Worm (Caenorhabditis elegans): ENCODE results near the gene F11G11.4.

Gene F11G11.4

DNA sequence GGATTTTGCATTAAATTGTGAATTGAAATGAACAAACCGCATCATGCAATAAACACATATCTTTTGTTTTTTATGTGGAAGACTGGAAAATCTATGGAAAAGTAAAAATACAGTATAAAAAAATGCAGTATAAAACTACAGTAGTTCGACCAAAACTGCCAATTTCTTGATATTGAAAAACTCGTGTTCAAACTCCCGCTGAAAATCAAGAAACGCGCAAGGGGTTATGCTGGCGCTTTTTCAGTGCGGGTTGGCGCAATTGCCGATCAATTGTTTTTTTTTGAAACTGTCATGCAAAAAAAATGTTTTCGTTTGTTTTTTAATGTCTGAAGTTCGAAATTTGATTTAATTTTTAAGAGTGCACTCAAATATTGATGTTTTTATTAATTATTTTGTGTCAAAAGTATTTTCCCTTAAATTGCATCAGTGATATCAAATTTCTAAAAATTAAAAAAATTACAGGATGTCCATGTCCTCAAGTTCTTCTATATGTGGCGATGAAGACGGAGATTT lies 8.7 kb upstream of the F11G11.4 start, which contains the start of gene dnj-9 (continued):
- no peak for TF ChIP-seq Y105C5A.15 (GFP tag; IDR thresholded peaks at IDR 0.05)
- no peak for TF ChIP-seq lim-7 (GFP tag; IDR thresholded peaks at IDR 0.05)
- peak; percentile 80 for TF ChIP-seq php-3 (GFP tag; IDR thresholded peaks at IDR 0.05)
- TF ChIP-seq lin-29 (GFP tag; IDR thresholded peaks at IDR 0.05), result peak; percentile 87
- TF ChIP-seq hmg-1.1 (GFP tag; IDR thresholded peaks at IDR 0.05), result peak; percentile 92
- TF ChIP-seq egl-43 (GFP tag; IDR thresholded peaks at IDR 0.05), result peak; percentile 77
- TF ChIP-seq ZK337.2 (GFP tag; IDR thresholded peaks at IDR 0.05), result peak; percentile 56; the same call in 1 of the 2 replicates
- TF ChIP-seq nhr-25 (tag; optimal IDR thresholded peaks at IDR 0.05; ENCODE audit: borderline replicate concordance, insufficient read depth), result peak; percentile 88
- TF ChIP-seq ces-1 (GFP tag; optimal IDR thresholded peaks at IDR 0.05), result peak; percentile 52
- no peak for TF ChIP-seq ceh-82 (tag; optimal IDR thresholded peaks at IDR 0.05)
- TF ChIP-seq ctbp-1 (GFP tag; IDR thresholded peaks at IDR 0.05), result peak; percentile 88
- TF ChIP-seq madf-5 (GFP tag; IDR thresholded peaks at IDR 0.05), result no peak
- peak; percentile 94 for TF ChIP-seq zfp-3 (GFP tag; conservative IDR thresholded peaks at IDR 0.05)
- TF ChIP-seq aha-1 (tag), result peak; percentile 99
- TF ChIP-seq spr-1 (tag; optimal IDR thresholded peaks at IDR 0.05), result peak; percentile 94
- peak; percentile 92 for TF ChIP-seq spr-3 (GFP tag; optimal IDR thresholded peaks at IDR 0.05)
- TF ChIP-seq zfp-2 (tag; optimal IDR thresholded peaks at IDR 0.05), result peak; percentile 65
- peak; percentile 19 for TF ChIP-seq snpc-4 (tag; optimal IDR thresholded peaks at IDR 0.05)
- peak; percentile 89 for TF ChIP-seq pha-4 (GFP tag; IDR thresholded peaks at IDR 0.05)
- peak; percentile 94 for TF ChIP-seq pha-4 (tag; optimal IDR thresholded peaks at IDR 0.05)
- TF ChIP-seq set-16 (GFP tag; IDR thresholded peaks at IDR 0.05), result no peak
- peak; percentile 98 for TF ChIP-seq dve-1 (tag; optimal IDR thresholded peaks at IDR 0.05; ENCODE audit: insufficient read depth)
- TF ChIP-seq ceh-62 (tag; optimal IDR thresholded peaks at IDR 0.05), result no peak
- no peak for TF ChIP-seq nhr-41 (GFP tag; IDR thresholded peaks at IDR 0.05)
- peak; percentile 90 for TF ChIP-seq dmd-9 (GFP tag; IDR thresholded peaks at IDR 0.05)
- no peak for TF ChIP-seq R02D3.7 (tag; optimal IDR thresholded peaks at IDR 0.05)
- peak; percentile 81 for TF ChIP-seq lin-13 (GFP tag; optimal IDR thresholded peaks at IDR 0.05)
- TF ChIP-seq lsy-2 (tag; optimal IDR thresholded peaks at IDR 0.05), result peak; percentile 68 to 96
- TF ChIP-seq mdt-29 (GFP tag; IDR thresholded peaks at IDR 0.05), result peak; percentile 79; the same call in 1 of the 2 replicates
- TF ChIP-seq cey-2 (tag; optimal IDR thresholded peaks at IDR 0.05; ENCODE audit: borderline replicate concordance, insufficient read depth), result no peak
- peak; percentile 50 for TF ChIP-seq lin-15B (tag; optimal IDR thresholded peaks at IDR 0.05)
- peak; percentile 91 for TF ChIP-seq saeg-2 (GFP tag; IDR thresholded peaks at IDR 0.05)
- peak; percentile 69 for TF ChIP-seq jun-1 (tag; optimal IDR thresholded peaks at IDR 0.05)
- TF ChIP-seq hlh-11 (tag; optimal IDR thresholded peaks at IDR 0.05), result peak; percentile 92
- no peak for TF ChIP-seq pqm-1 (tag; optimal IDR thresholded peaks at IDR 0.05)
- TF ChIP-seq mep-1 (tag; optimal IDR thresholded peaks at IDR 0.05), result peak; percentile 96
- peak; percentile 62 for TF ChIP-seq ceh-32 (tag; optimal IDR thresholded peaks at IDR 0.05; ENCODE audit: poor library complexity)
- no peak for TF ChIP-seq nhr-10 (tag; optimal IDR thresholded peaks at IDR 0.05)
- peak; percentile 89 for TF ChIP-seq lin-1 (GFP tag; IDR thresholded peaks at IDR 0.05)
- peak; percentile 93 for TF ChIP-seq nhr-77 (tag; optimal IDR thresholded peaks at IDR 0.05)
- TF ChIP-seq Y75B8A.6 (GFP tag; IDR thresholded peaks at IDR 0.05), result no peak
- TF ChIP-seq tra-1 (GFP tag; IDR thresholded peaks at IDR 0.05), result peak; percentile 86; the same call in 1 of the 2 replicates
- no peak for TF ChIP-seq D1046.2 (GFP tag; IDR thresholded peaks at IDR 0.05)
- peak in 1 of 2 experiments; percentile 51 for TF ChIP-seq mdl-1 (tag; optimal IDR thresholded peaks at IDR 0.05)
- peak; percentile 100 for TF ChIP-seq dpl-1 (GFP tag; optimal IDR thresholded peaks at IDR 0.05)
- TF ChIP-seq madf-9 (GFP tag; conservative IDR thresholded peaks at IDR 0.05), result peak; percentile 63
- no peak for TF ChIP-seq skn-1 (tag; optimal IDR thresholded peaks at IDR 0.05)
- peak; percentile 52 for TF ChIP-seq unc-130 (GFP tag; optimal IDR thresholded peaks at IDR 0.05)
- TF ChIP-seq mes-2 (tag; optimal IDR thresholded peaks at IDR 0.05; ENCODE audit: poor library complexity, severe bottlenecking), result peak; percentile 95
- TF ChIP-seq egl-27 (tag; optimal IDR thresholded peaks at IDR 0.05), result no peak
